Fruit fly (Drosophila melanogaster): ENCODE measurements around the gene CG46307.
A peak's percentile ranks its signal among the peaks of the same experiment; 100 is the strongest.

Gene CG46307

dm6 chr2L:21077849-21078248, 26.5 kb upstream of the CG46307 start:
- no peak for TF ChIP-seq Vsx2 (GFP tag; optimal IDR thresholded peaks at IDR 0.05; ENCODE audit: partially characterized antibody)

DNA sequence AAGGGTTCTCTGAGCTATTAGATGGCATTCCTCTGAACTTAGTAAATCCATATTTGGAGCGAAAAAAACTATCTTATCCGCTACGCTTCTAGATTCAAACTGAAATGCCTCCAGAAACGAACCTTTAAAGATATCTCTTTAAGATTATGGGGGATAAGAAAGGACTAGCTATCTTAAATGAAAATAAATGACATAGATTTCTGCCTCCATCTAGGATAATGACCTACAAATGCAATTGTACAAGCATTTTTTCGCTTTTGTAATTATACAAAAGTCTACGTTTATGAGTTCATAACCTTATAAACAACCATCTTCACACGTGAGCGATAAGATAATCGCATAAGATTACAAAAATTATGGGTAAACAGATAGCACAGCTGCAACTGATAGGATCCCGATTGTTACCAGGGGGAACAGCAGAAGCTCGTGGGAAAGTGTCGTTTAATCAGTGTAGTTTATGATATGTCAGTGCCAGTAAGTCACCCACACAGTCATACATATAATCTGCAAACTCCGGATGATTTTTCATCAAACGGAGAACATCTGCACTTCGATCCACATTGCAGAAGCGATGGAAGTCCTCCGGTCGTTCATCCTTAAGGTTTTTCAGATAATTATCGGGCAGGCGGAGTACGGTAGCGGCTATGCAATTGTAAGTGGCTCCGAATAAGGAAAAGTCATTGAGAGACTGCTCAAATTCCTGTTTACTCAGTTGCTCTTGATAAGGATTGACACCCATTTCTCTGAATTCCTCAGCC, 21.7 kb upstream of the CG46307 start, which contains the start of gene CG33511:
CG33511 (minus strand) TSS at position 51 of the 758 bp plus-strand sequence.
- no peak for TF ChIP-seq foxo (GFP tag; optimal IDR thresholded peaks at IDR 0.05)
- TF ChIP-seq pan (optimal IDR thresholded peaks at IDR 0.05) = no peak
- TF ChIP-seq CG9705 (GFP tag; optimal IDR thresholded peaks at IDR 0.05) = no peak
- no peak for TF ChIP-seq N (GFP tag; optimal IDR thresholded peaks at IDR 0.05)
- TF ChIP-seq sv (GFP tag; optimal IDR thresholded peaks at IDR 0.05) = no peak
- TF ChIP-seq Hr78 (GFP tag; optimal IDR thresholded peaks at IDR 0.05) = no peak
- no peak for TF ChIP-seq Dif (GFP tag; optimal IDR thresholded peaks at IDR 0.05; ENCODE audit: partially characterized antibody)
- TF ChIP-seq Abd-B (GFP tag; optimal IDR thresholded peaks at IDR 0.05) = no peak
- no peak for TF ChIP-seq tai (GFP tag; optimal IDR thresholded peaks at IDR 0.05)
- TF ChIP-seq Mio (GFP tag; optimal IDR thresholded peaks at IDR 0.05) = no peak
- TF ChIP-seq CG32264 (GFP tag; optimal IDR thresholded peaks at IDR 0.05) = no peak
- TF ChIP-seq Myc (optimal IDR thresholded peaks at IDR 0.05) = no peak
- no peak for TF ChIP-seq sage (GFP tag; optimal IDR thresholded peaks at IDR 0.05)
- TF ChIP-seq Hnf4 (GFP tag; optimal IDR thresholded peaks at IDR 0.05) = no peak
- TF ChIP-seq OdsH (GFP tag; optimal IDR thresholded peaks at IDR 0.05) = no peak
- TF ChIP-seq woc (GFP tag; optimal IDR thresholded peaks at IDR 0.05) = no peak
- TF ChIP-seq usp (GFP tag; optimal IDR thresholded peaks at IDR 0.05) = no peak
- no peak for TF ChIP-seq dmrt93B (GFP tag; optimal IDR thresholded peaks at IDR 0.05)
- no peak for TF ChIP-seq Rel (GFP tag; optimal IDR thresholded peaks at IDR 0.05)
- no peak for TF ChIP-seq Rel (tag; optimal IDR thresholded peaks at IDR 0.05)

DNA sequence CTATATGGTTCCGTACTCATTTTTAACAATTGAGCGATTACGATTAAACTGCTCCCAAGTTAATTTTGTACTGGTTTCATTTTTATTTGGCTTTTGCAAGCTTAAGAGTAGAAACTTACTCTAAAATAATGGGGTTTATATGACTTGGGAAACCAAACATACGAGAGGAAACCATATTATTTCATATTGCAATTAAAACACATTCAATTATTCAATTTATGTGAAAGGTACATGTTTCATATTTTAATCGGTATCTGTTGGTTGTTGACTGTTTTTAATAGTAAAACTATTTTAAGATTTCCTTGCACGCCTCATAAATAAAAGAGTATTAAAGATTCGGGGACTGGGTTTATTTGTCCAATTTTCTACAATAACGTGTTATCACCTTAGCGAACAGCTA, 20.1 kb upstream of the CG46307 start, which contains the start of gene CG33510:
CG33510 (minus strand) TSS at position 59 of the 400 bp plus-strand sequence.
- TF ChIP-seq GATAd (GFP tag; optimal IDR thresholded peaks at IDR 0.05) (no peak), foxo (GFP tag; optimal IDR thresholded peaks at IDR 0.05) (peak in 1 of 2 experiments; percentile 20), Mio (GFP tag; optimal IDR thresholded peaks at IDR 0.05) (no peak), dsf (GFP tag; optimal IDR thresholded peaks at IDR 0.05; ENCODE audit: borderline replicate concordance) (no peak), jim (GFP tag; optimal IDR thresholded peaks at IDR 0.05) (no peak), psq (GFP tag; optimal IDR thresholded peaks at IDR 0.05) (no peak), br (GFP tag; optimal IDR thresholded peaks at IDR 0.05) (no peak), rgr (GFP tag; optimal IDR thresholded peaks at IDR 0.05) (peak; percentile 6), Hnf4 (GFP tag; optimal IDR thresholded peaks at IDR 0.05) (no peak), Hr83 (GFP tag; optimal IDR thresholded peaks at IDR 0.05; ENCODE audit: poor library complexity, severe bottlenecking) (no peak), Rel (GFP tag; optimal IDR thresholded peaks at IDR 0.05) (no peak), Rel (tag; optimal IDR thresholded peaks at IDR 0.05) (no peak), Jra (GFP tag; optimal IDR thresholded peaks at IDR 0.05) (no peak), h (GFP tag; optimal IDR thresholded peaks at IDR 0.05) (peak; percentile 31), HLH106 (tag; optimal IDR thresholded peaks at IDR 0.05) (no peak), CG9705 (GFP tag; optimal IDR thresholded peaks at IDR 0.05) (no peak), woc (GFP tag; optimal IDR thresholded peaks at IDR 0.05) (no peak), CrebA (GFP tag; optimal IDR thresholded peaks at IDR 0.05; ENCODE audit: borderline replicate concordance) (no peak), Dfd (GFP tag; optimal IDR thresholded peaks at IDR 0.05) (no peak), CG32264 (GFP tag; optimal IDR thresholded peaks at IDR 0.05) (no peak), Abd-B (GFP tag; optimal IDR thresholded peaks at IDR 0.05) (no peak), pan (optimal IDR thresholded peaks at IDR 0.05) (no peak), fru (GFP tag; optimal IDR thresholded peaks at IDR 0.05) (peak; percentile 57)

- TF ChIP-seq Hnf4 (GFP tag; optimal IDR thresholded peaks at IDR 0.05) (no peak), Abd-B (GFP tag; optimal IDR thresholded peaks at IDR 0.05) (no peak), sage (GFP tag; optimal IDR thresholded peaks at IDR 0.05) (no peak), brk (GFP tag; optimal IDR thresholded peaks at IDR 0.05) (no peak), Hr78 (GFP tag; optimal IDR thresholded peaks at IDR 0.05) (no peak), fru (GFP tag; optimal IDR thresholded peaks at IDR 0.05) (no peak), sv (GFP tag; optimal IDR thresholded peaks at IDR 0.05) (no peak), Dfd (GFP tag; optimal IDR thresholded peaks at IDR 0.05) (no peak), dmrt93B (GFP tag; optimal IDR thresholded peaks at IDR 0.05) (no peak), Mio (GFP tag; optimal IDR thresholded peaks at IDR 0.05) (no peak), CrebA (GFP tag; optimal IDR thresholded peaks at IDR 0.05; ENCODE audit: borderline replicate concordance) (no peak), GATAd (GFP tag; optimal IDR thresholded peaks at IDR 0.05) (no peak), Rel (GFP tag; optimal IDR thresholded peaks at IDR 0.05) (no peak), Rel (tag; optimal IDR thresholded peaks at IDR 0.05) (no peak), N (GFP tag; optimal IDR thresholded peaks at IDR 0.05) (no peak), CG32264 (GFP tag; optimal IDR thresholded peaks at IDR 0.05) (no peak), Sp1 (GFP tag; optimal IDR thresholded peaks at IDR 0.05) (no peak)
Measured at dm6 chr2L:21086406-21086805, 18.0 kb upstream of the CG46307 start, which contains the start of gene CG33509. Gene CG33509, minus strand, starts transcription at chr2L:21086506.
